Fruit fly (Drosophila melanogaster) whole organism, embryonic: ENCODE measurements around the gene CG6738.

Source experiments
- ATbp ChIP-seq: fragments of 200-800 bp; sonication (Bioruptor generic); optimal IDR thresholded peaks from 2 replicates; lab custom pipeline; 2017; ENCODE audit warnings: missing biosample characterization, mild to moderate bottlenecking, missing genetic modification characterization, missing genetic modification reagents
- Asciz ChIP-seq: fragments of 200-800 bp; sonication (Bioruptor generic); optimal IDR thresholded peaks from 2 replicates; lab custom pipeline; 2017; ENCODE audit warnings: missing biosample characterization, mild to moderate bottlenecking, missing genetic modification characterization, missing genetic modification reagents
- Bteb2 ChIP-seq: fragments of 200-800 bp; sonication (Bioruptor generic); optimal IDR thresholded peaks from 2 replicates; lab custom pipeline; 2016; ENCODE audit warnings: missing biosample characterization, missing genetic modification characterization
- CG10654 ChIP-seq: fragments of 200-800 bp; sonication (Bioruptor generic); optimal IDR thresholded peaks from 2 replicates; lab custom pipeline; 2016; ENCODE audit warnings: missing biosample characterization, missing genetic modification characterization
- CG11456 ChIP-seq: fragments of 200-800 bp; sonication (Bioruptor generic); IDR thresholded peaks from 3 replicates; pipeline ENCODE4 v1.3.6; 2022; ENCODE audit warnings: missing biosample characterization, missing genetic modification characterization
- CG11504 ChIP-seq: fragments of 200-800 bp; sonication (Bioruptor generic); optimal IDR thresholded peaks from 3 replicates; lab custom pipeline; 2019; ENCODE audit warnings: missing biosample characterization, mild to moderate bottlenecking, missing genetic modification characterization, moderate library complexity
- CG11560 ChIP-seq: fragments of 200-800 bp; sonication (Bioruptor generic); IDR thresholded peaks from 3 replicates; pipeline ENCODE4 v1.3.6; 2022; ENCODE audit warnings: missing biosample characterization, missing genetic modification characterization
- CG12769 ChIP-seq: fragments of 200-800 bp; sonication (Bioruptor generic); optimal IDR thresholded peaks from 2 replicates; lab custom pipeline; 2019; ENCODE audit warnings: missing biosample characterization, mild to moderate bottlenecking, missing genetic modification characterization, moderate library complexity
- CG18011 ChIP-seq: fragments of 200-800 bp; sonication (Bioruptor generic); optimal IDR thresholded peaks from 2 replicates; lab custom pipeline; 2017; ENCODE audit warnings: missing biosample characterization, missing genetic modification characterization, mild to moderate bottlenecking, moderate library complexity, missing genotype
- CG2120 ChIP-seq: fragments of 200-800 bp; sonication (Bioruptor generic); optimal IDR thresholded peaks from 3 replicates; lab custom pipeline; 2016; ENCODE audit warnings: missing biosample characterization, missing genetic modification characterization
- CG2712 ChIP-seq: fragments of 200-800 bp; optimal IDR thresholded peaks from 3 replicates; lab custom pipeline; 2019; ENCODE audit warnings: missing biosample characterization, mild to moderate bottlenecking, missing genetic modification characterization, moderate library complexity
- CG32532 ChIP-seq: fragments of 200-800 bp; sonication (Bioruptor generic); IDR thresholded peaks from 2 replicates; pipeline ENCODE4 v1.3.6; 2022; ENCODE audit warnings: missing biosample characterization, missing genetic modification characterization
- CG34376 ChIP-seq: fragments of 200-800 bp; sonication (Bioruptor generic); optimal IDR thresholded peaks from 2 replicates; lab custom pipeline; 2018; ENCODE audit warnings: missing biosample characterization, mild to moderate bottlenecking, missing genetic modification characterization
- CG3838 ChIP-seq: fragments of 200-800 bp; sonication (Bioruptor generic); optimal IDR thresholded peaks from 3 replicates; lab custom pipeline; 2016; ENCODE audit warnings: missing biosample characterization, missing genetic modification characterization
- CG4730 ChIP-seq: fragments of 200-800 bp; sonication (Bioruptor generic); IDR thresholded peaks from 2 replicates; pipeline ENCODE4 v1.3.6; 2022; ENCODE audit warnings: missing biosample characterization, missing genetic modification characterization
- CG6175 ChIP-seq: fragments of 200-800 bp; sonication (Bioruptor generic); IDR thresholded peaks from 3 replicates; pipeline ENCODE4 v1.3.6; 2022; ENCODE audit warnings: missing biosample characterization, missing genetic modification characterization
- CG7372 ChIP-seq: fragments of 200-800 bp; sonication (Bioruptor generic); IDR thresholded peaks from 2 replicates; pipeline ENCODE4 v1.3.6; 2022; ENCODE audit warnings: missing biosample characterization, missing genetic modification characterization
- CG7745 ChIP-seq: fragments of 200-800 bp; sonication (Bioruptor generic); optimal IDR thresholded peaks from 2 replicates; lab custom pipeline; 2018; ENCODE audit warnings: missing biosample characterization, mild to moderate bottlenecking, missing genetic modification characterization, moderate library complexity
- CG7928 ChIP-seq: fragments of 200-800 bp; sonication (Bioruptor generic); optimal IDR thresholded peaks from 2 replicates; lab custom pipeline; 2017; ENCODE audit warnings: missing biosample characterization, mild to moderate bottlenecking, missing genetic modification characterization
- CG7963 ChIP-seq: fragments of 200-800 bp; sonication (Bioruptor generic); IDR thresholded peaks from 3 replicates; pipeline ENCODE4 v1.3.6; 2022; ENCODE audit warnings: missing biosample characterization, missing genetic modification characterization; ENCODE audit not compliant: partially characterized antibody
- CG9215 ChIP-seq: fragments of 200-800 bp; sonication (Bioruptor generic); IDR thresholded peaks from 2 replicates; pipeline ENCODE4 v1.3.6; 2022; ENCODE audit warnings: missing biosample characterization, missing genetic modification characterization
- CG9727 ChIP-seq: fragments of 200-800 bp; sonication (Bioruptor generic); optimal IDR thresholded peaks from 3 replicates; lab custom pipeline; 2017; ENCODE audit warnings: missing biosample characterization, mild to moderate bottlenecking, missing genetic modification characterization
- Deaf1 ChIP-seq: fragments of 200-800 bp; optimal IDR thresholded peaks from 3 replicates; lab custom pipeline; 2019; ENCODE audit warnings: missing biosample characterization, mild to moderate bottlenecking, missing genetic modification characterization, moderate library complexity
- Dll ChIP-seq: fragments of 200-800 bp; sonication (Bioruptor generic); IDR thresholded peaks from 4 replicates; pipeline ENCODE4 v1.3.6; 2022; ENCODE audit warnings: missing biosample characterization, missing genetic modification characterization; ENCODE audit not compliant: partially characterized antibody
- E2f2 ChIP-seq: fragments of 200-800 bp; sonication (Bioruptor generic); IDR thresholded peaks from 2 replicates; pipeline ENCODE4 v1.3.6; 2022; ENCODE audit warnings: missing biosample characterization, missing genetic modification characterization
- Ets65A ChIP-seq: fragments of 200-800 bp; sonication (Bioruptor generic); peaks from one replicate; lab custom pipeline; 2016; ENCODE audit warnings: missing biosample characterization, missing genetic modification characterization
- Hr51 ChIP-seq, 2 experiments: fragments of 200-800 bp; sonication (Bioruptor generic); optimal IDR thresholded peaks; 2 replicates in 1 of 2; 3 replicates in 1 of 2; lab custom pipeline; 2016 to 2018; ENCODE audit warnings: missing biosample characterization in 2 of 2, missing genetic modification characterization in 2 of 2, mild to moderate bottlenecking in 1 of 2, moderate library complexity in 1 of 2
- Lhr ChIP-seq: fragments of 200-800 bp; sonication (Bioruptor generic); optimal IDR thresholded peaks from 3 replicates; lab custom pipeline; 2017; ENCODE audit warnings: mild to moderate bottlenecking, missing biosample characterization, missing genetic modification reagents, missing genetic modification characterization
- Mad ChIP-seq: fragments of 200-800 bp; sonication (Bioruptor generic); optimal IDR thresholded peaks from 2 replicates; lab custom pipeline; 2016; ENCODE audit warnings: missing biosample characterization, missing genetic modification characterization
- Meics ChIP-seq: fragments of 200-800 bp; sonication (Bioruptor generic); optimal IDR thresholded peaks from 2 replicates; lab custom pipeline; 2017; ENCODE audit warnings: missing biosample characterization, mild to moderate bottlenecking, missing genetic modification characterization
- Mrtf ChIP-seq: fragments of 200-800 bp; sonication (Bioruptor generic); IDR thresholded peaks from 3 replicates; pipeline ENCODE4 v1.3.6; 2022; ENCODE audit warnings: missing biosample characterization, missing genetic modification characterization
- Nf-YC ChIP-seq: fragments of 200-800 bp; optimal IDR thresholded peaks from 3 replicates; lab custom pipeline; 2019; ENCODE audit warnings: missing biosample characterization, mild to moderate bottlenecking, missing genetic modification characterization, moderate library complexity
- ab ChIP-seq: fragments of 200-800 bp; sonication (Bioruptor generic); optimal IDR thresholded peaks from 2 replicates; lab custom pipeline; 2016; ENCODE audit warnings: missing biosample characterization, missing genetic modification characterization
- al ChIP-seq: fragments of 200-800 bp; sonication (Bioruptor generic); IDR thresholded peaks from 2 replicates; pipeline ENCODE4 v1.3.6; 2022; ENCODE audit warnings: missing biosample characterization, missing genetic modification characterization
- ap ChIP-seq: fragments of 200-800 bp; sonication (Bioruptor generic); IDR thresholded peaks from 2 replicates; pipeline ENCODE4 v1.3.6; 2022; ENCODE audit warnings: missing biosample characterization, missing genetic modification characterization
- cwo ChIP-seq: fragments of 200-800 bp; sonication (Bioruptor generic); optimal IDR thresholded peaks from 3 replicates; lab custom pipeline; 2017; ENCODE audit warnings: missing biosample characterization, missing genetic modification characterization, mild to moderate bottlenecking, moderate library complexity, missing genetic modification reagents
- dpn ChIP-seq, 2 experiments: fragments of 200-800 bp; sonication (Bioruptor generic); optimal IDR thresholded peaks; 3 replicates each; lab custom pipeline; 2016; ENCODE audit warnings: missing biosample characterization in 2 of 2, missing genetic modification characterization in 2 of 2
- exex ChIP-seq: fragments of 200-800 bp; sonication (Bioruptor generic); optimal IDR thresholded peaks from 4 replicates; lab custom pipeline; 2018; ENCODE audit warnings: missing biosample characterization, mild to moderate bottlenecking, missing genetic modification characterization, moderate library complexity
- fd96Cb ChIP-seq: fragments of 200-800 bp; sonication (Bioruptor generic); optimal IDR thresholded peaks from 2 replicates; lab custom pipeline; 2018; ENCODE audit warnings: missing biosample characterization, mild to moderate bottlenecking, missing genetic modification characterization, moderate library complexity
- fru ChIP-seq: fragments of >200 bp; optimal IDR thresholded peaks from 2 replicates; lab custom pipeline; 2017
- grau ChIP-seq: fragments of 200-800 bp; optimal IDR thresholded peaks from 3 replicates; lab custom pipeline; 2019; ENCODE audit warnings: missing biosample characterization, mild to moderate bottlenecking, missing genetic modification characterization, moderate library complexity
- grn ChIP-seq: fragments of 200-800 bp; sonication (Bioruptor generic); optimal IDR thresholded peaks from 3 replicates; lab custom pipeline; 2017; ENCODE audit warnings: missing biosample characterization, missing genetic modification characterization
- gsb-n ChIP-seq: fragments of 200-800 bp; sonication (Bioruptor generic); optimal IDR thresholded peaks from 3 replicates; lab custom pipeline; 2018; ENCODE audit warnings: missing biosample characterization, mild to moderate bottlenecking, missing genetic modification characterization
- her ChIP-seq: fragments of 200-800 bp; sonication (Bioruptor generic); optimal IDR thresholded peaks from 2 replicates; lab custom pipeline; 2016; ENCODE audit warnings: missing biosample characterization, missing genetic modification characterization
- pfk ChIP-seq: fragments of 200-800 bp; sonication (Bioruptor generic); optimal IDR thresholded peaks from 2 replicates; lab custom pipeline; 2018; ENCODE audit warnings: missing biosample characterization, mild to moderate bottlenecking, missing genetic modification characterization, moderate library complexity
- prd ChIP-seq, 3 experiments: fragments of >200 bp in 2 of 3; fragments of 200-800 bp in 1 of 3; sonication (Bioruptor generic) in 1 of 3; optimal IDR thresholded peaks in 2 of 3; IDR thresholded peaks in 1 of 3; 2 replicates in 2 of 3; 3 replicates in 1 of 3; pipeline versions ENCODE4 v1.3.6 to Lab custom; 2017 to 2022; ENCODE audit warnings: missing biosample characterization in 1 of 3, missing genetic modification characterization in 1 of 3
- ranshi ChIP-seq: fragments of 200-800 bp; sonication (Bioruptor generic); IDR thresholded peaks from 2 replicates; pipeline ENCODE4 v1.3.6; 2022; ENCODE audit warnings: missing biosample characterization, missing genetic modification characterization
- rib ChIP-seq: fragments of 200-800 bp; sonication (Bioruptor generic); IDR thresholded peaks from 2 replicates; pipeline ENCODE4 v1.3.6; 2022; ENCODE audit warnings: missing biosample characterization, missing genetic modification characterization
- sug ChIP-seq: fragments of 200-800 bp; optimal IDR thresholded peaks from 2 replicates; lab custom pipeline; 2019; ENCODE audit warnings: missing biosample characterization, mild to moderate bottlenecking, missing genetic modification characterization, moderate library complexity
- vvl ChIP-seq: fragments of 200-800 bp; sonication (Bioruptor generic); IDR thresholded peaks from 2 replicates; pipeline ENCODE4 v1.3.6; 2022; ENCODE audit warnings: missing biosample characterization, missing genetic modification characterization

Gene CG6738

DNA sequence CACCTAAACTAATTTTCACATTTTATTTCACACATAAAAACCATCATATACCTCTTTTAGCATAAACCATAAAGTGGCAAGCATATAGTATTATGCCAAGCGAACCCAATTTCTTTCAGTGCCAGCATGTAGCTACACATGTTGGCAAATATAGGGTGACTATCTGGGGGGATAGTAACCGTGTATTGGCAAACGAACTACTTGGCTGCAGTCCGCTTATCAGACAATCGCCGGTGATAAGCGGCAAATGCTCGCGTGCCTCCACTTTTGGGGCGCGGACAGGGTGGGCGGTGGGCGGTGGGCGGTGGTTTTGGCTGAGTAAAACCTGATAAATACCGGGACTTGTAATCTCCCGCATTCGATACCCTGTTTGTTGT, 40.3 kb downstream of the CG6738 start (continued):
- TF ChIP-seq CG9215 (GFP tag; lab: Robert Waterston, UW) (0 out of 2 replicates have a peak, but pooled peaks have one; percentile 33), CG11504 (tag; lab: Kevin White, UChicago) (peak; percentile 54), CG7745 (no peak), cwo (peak; percentile 84), CG2120 (GFP tag; lab: Kevin White, UChicago) (peak; percentile 50), CG9727 (GFP tag; lab: Kevin White, UChicago) (peak; percentile 21), CG18011 (GFP tag; lab: Kevin White, UChicago) (no peak), prd (optimal IDR thresholded peaks at IDR 0.05; lab: Kevin White, UChicago) (no peak), prd (GFP tag; IDR thresholded peaks at IDR 0.05; lab: Robert Waterston, UW) (0 out of 3 replicates have a peak, but pooled peaks have one; percentile 19), CG11560 (tag; lab: Robert Waterston, UW) (no peak), grn (GFP tag; lab: Kevin White, UChicago) (peak; percentile 53), E2f2 (GFP tag; lab: Robert Waterston, UW) (0 out of 2 replicates have a peak, but pooled peaks have one; percentile 12), ranshi (GFP tag; lab: Robert Waterston, UW) (peak; percentile 37; the same call in 1 of the 2 replicates), CG3838 (GFP tag; lab: Kevin White, UChicago) (no peak), vvl (GFP tag; lab: Robert Waterston, UW) (0 out of 2 replicates have a peak, but pooled peaks have one; percentile 38), Meics (GFP tag; lab: Kevin White, UChicago) (peak; percentile 26), rib (GFP tag; lab: Robert Waterston, UW) (peak; percentile 59; the same call in 1 of the 2 replicates), CG4730 (GFP tag; lab: Robert Waterston, UW) (no peak), fru (lab: Kevin White, UChicago) (no peak), al (0 out of 2 replicates have a peak, but pooled peaks have one; percentile 3)

DNA sequence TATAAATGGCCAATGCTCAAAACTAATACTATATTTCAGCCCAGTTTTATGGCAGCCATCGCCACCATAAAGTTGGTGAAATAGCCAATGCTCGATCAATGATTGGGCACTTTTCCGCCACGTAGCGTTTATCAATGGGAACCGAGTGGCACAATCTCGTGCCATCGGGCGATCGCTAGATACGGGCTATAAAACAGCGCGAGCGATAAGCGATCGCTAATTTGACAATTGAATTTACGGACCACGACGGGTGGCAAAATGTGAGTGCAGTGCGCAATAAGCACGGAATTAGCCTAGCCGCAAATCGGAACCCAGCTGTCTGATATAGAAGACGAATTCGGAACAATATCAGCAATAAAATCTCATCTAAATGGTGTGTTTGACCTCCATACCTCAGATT, 40.9 kb downstream of the CG6738 start:
- no peak for TF ChIP-seq CG10654 (GFP tag; lab: Kevin White, UChicago)
- peak; percentile 83 for TF ChIP-seq sug (tag; lab: Kevin White, UChicago)
- TF ChIP-seq CG34376 (GFP tag; lab: Kevin White, UChicago): peak; percentile 41
- no peak for TF ChIP-seq ATbp (GFP tag; lab: Kevin White, UChicago)
- no peak for TF ChIP-seq CG7372 (GFP tag; lab: Robert Waterston, UW)
- no peak for TF ChIP-seq CG7928 (GFP tag; lab: Kevin White, UChicago)
- TF ChIP-seq Mad (GFP tag; lab: Kevin White, UChicago): no peak
- no peak for TF ChIP-seq gsb-n (tag; lab: Kevin White, UChicago)
- TF ChIP-seq grau (tag; lab: Kevin White, UChicago): no peak
- TF ChIP-seq fd96Cb (tag; lab: Kevin White, UChicago): no peak
- no peak for TF ChIP-seq CG7963 (GFP tag; lab: Robert Waterston, UW)
- no peak for TF ChIP-seq CG32532 (GFP tag; lab: Robert Waterston, UW)
- no peak for TF ChIP-seq Ets65A (GFP tag; lab: Kevin White, UChicago)
- no peak for TF ChIP-seq ap (GFP tag; lab: Robert Waterston, UW)
- TF ChIP-seq Deaf1 (tag; lab: Kevin White, UChicago): peak; percentile 3
- TF ChIP-seq Dll (GFP tag; lab: Robert Waterston, UW): no peak
- no peak for TF ChIP-seq CG6175 (GFP tag; lab: Robert Waterston, UW)
- no peak for TF ChIP-seq pfk (GFP tag; lab: Kevin White, UChicago)
- TF ChIP-seq her: no peak
- TF ChIP-seq Hr51 (GFP tag; optimal IDR thresholded peaks at IDR 0.05; lab: Kevin White, UChicago): no peak
- no peak for TF ChIP-seq Bteb2
- no peak for TF ChIP-seq Lhr (GFP tag; lab: Kevin White, UChicago)
- no peak for TF ChIP-seq dpn (GFP tag; optimal IDR thresholded peaks at IDR 0.05; lab: Kevin White, UChicago)
- no peak for TF ChIP-seq CG12769
- no peak for TF ChIP-seq ab (GFP tag; lab: Kevin White, UChicago)
- no peak for TF ChIP-seq Mrtf
- TF ChIP-seq Nf-YC (tag; lab: Kevin White, UChicago): no peak
- TF ChIP-seq CG2712: no peak
- peak; percentile 85 for TF ChIP-seq grn (GFP tag; lab: Kevin White, UChicago)
- peak; percentile 90 for TF ChIP-seq exex
- TF ChIP-seq E2f2 (GFP tag; lab: Robert Waterston, UW): no peak
- TF ChIP-seq CG11456 (GFP tag; lab: Robert Waterston, UW): no peak
- no peak for TF ChIP-seq Asciz (GFP tag; lab: Kevin White, UChicago)
